Fruit fly (Drosophila melanogaster) whole organism, embryonic: ENCODE data around the gene zen.

Source experiments
- C15 ChIP-seq: fragments of 200-800 bp; sonication (Bioruptor generic); IDR thresholded peaks from 3 replicates; pipeline ENCODE4 v1.3.6; 2022; ENCODE audit warnings: missing biosample characterization, missing genetic modification characterization
- CG13123 ChIP-seq: fragments of 200-800 bp; sonication (Bioruptor generic); optimal IDR thresholded peaks from 2 replicates; lab custom pipeline; 2016; ENCODE audit warnings: missing biosample characterization, missing genetic modification characterization
- CG13894 ChIP-seq: fragments of 200-800 bp; sonication (Bioruptor generic); optimal IDR thresholded peaks from 3 replicates; lab custom pipeline; 2018; ENCODE audit warnings: missing biosample characterization, mild to moderate bottlenecking, missing genetic modification characterization, moderate library complexity
- CG14014 ChIP-seq: fragments of 200-800 bp; sonication (Bioruptor generic); IDR thresholded peaks from 2 replicates; pipeline ENCODE4 v1.3.6; 2022; ENCODE audit warnings: missing biosample characterization, missing genetic modification characterization
- CG14441 ChIP-seq: fragments of 200-800 bp; sonication (Bioruptor generic); IDR thresholded peaks from 2 replicates; pipeline ENCODE4 v1.3.6; 2022; ENCODE audit warnings: missing biosample characterization, missing genetic modification characterization
- CG14965 ChIP-seq: fragments of 200-800 bp; sonication (Bioruptor generic); optimal IDR thresholded peaks from 2 replicates; lab custom pipeline; 2016; ENCODE audit warnings: missing biosample characterization, missing genetic modification characterization, borderline replicate concordance
- CG15479 ChIP-seq: fragments of 200-800 bp; sonication (Bioruptor generic); optimal IDR thresholded peaks from 3 replicates; lab custom pipeline; 2019; ENCODE audit warnings: missing biosample characterization, mild to moderate bottlenecking, missing genetic modification characterization, moderate library complexity
- CG17359 ChIP-seq: fragments of 200-800 bp; sonication (Bioruptor generic); optimal IDR thresholded peaks from 3 replicates; lab custom pipeline; 2018; ENCODE audit warnings: missing biosample characterization, mild to moderate bottlenecking, missing genetic modification characterization, moderate library complexity
- CG18599 ChIP-seq: fragments of 200-800 bp; sonication (Bioruptor generic); optimal IDR thresholded peaks from 3 replicates; lab custom pipeline; 2017; ENCODE audit warnings: missing biosample characterization, missing genetic modification characterization, mild to moderate bottlenecking, moderate library complexity, missing genetic modification reagents
- CG18764 ChIP-seq: fragments of 200-800 bp; sonication (Bioruptor generic); optimal IDR thresholded peaks from 3 replicates; lab custom pipeline; 2016; ENCODE audit warnings: missing biosample characterization, missing genetic modification characterization
- CG2120 ChIP-seq: fragments of 200-800 bp; sonication (Bioruptor generic); optimal IDR thresholded peaks from 3 replicates; lab custom pipeline; 2016; ENCODE audit warnings: missing biosample characterization, missing genetic modification characterization
- CG30403 ChIP-seq: fragments of 200-800 bp; sonication (Bioruptor generic); optimal IDR thresholded peaks from 3 replicates; lab custom pipeline; 2016; ENCODE audit warnings: missing biosample characterization, missing genetic modification characterization
- CG33213 ChIP-seq: fragments of 200-800 bp; sonication (Bioruptor generic); optimal IDR thresholded peaks from 3 replicates; lab custom pipeline; 2016; ENCODE audit warnings: missing biosample characterization, missing genetic modification characterization
- CG33557 ChIP-seq: fragments of 200-800 bp; sonication (Bioruptor generic); optimal IDR thresholded peaks from 2 replicates; lab custom pipeline; 2019; ENCODE audit warnings: missing biosample characterization, mild to moderate bottlenecking, missing genetic modification characterization, moderate library complexity
- CG3407 ChIP-seq: fragments of 200-800 bp; sonication (Bioruptor generic); optimal IDR thresholded peaks from 2 replicates; lab custom pipeline; 2018; ENCODE audit warnings: missing biosample characterization, mild to moderate bottlenecking, missing genetic modification characterization
- CG6683 ChIP-seq: fragments of 200-800 bp; sonication (Bioruptor generic); optimal IDR thresholded peaks from 2 replicates; lab custom pipeline; 2017; ENCODE audit warnings: missing biosample characterization, mild to moderate bottlenecking, missing genetic modification characterization, missing genetic modification reagents
- CG7556 ChIP-seq: fragments of 200-800 bp; sonication (Bioruptor generic); optimal IDR thresholded peaks from 2 replicates; lab custom pipeline; 2017; ENCODE audit warnings: missing biosample characterization, mild to moderate bottlenecking, missing genetic modification characterization
- CG9609 ChIP-seq: fragments of 200-800 bp; sonication (Bioruptor generic); optimal IDR thresholded peaks from 3 replicates; lab custom pipeline; 2016; ENCODE audit warnings: missing biosample characterization, missing genetic modification characterization
- Doc2 ChIP-seq: fragments of 200-800 bp; sonication (Bioruptor generic); IDR thresholded peaks from 2 replicates; pipeline ENCODE4 v1.3.6; 2022; ENCODE audit warnings: missing biosample characterization, missing genetic modification characterization
- HLHmδ ChIP-seq: fragments of 200-800 bp; sonication (Bioruptor generic); optimal IDR thresholded peaks from 2 replicates; lab custom pipeline; 2018; ENCODE audit warnings: missing biosample characterization, mild to moderate bottlenecking, missing genetic modification characterization, moderate library complexity
- MESR4 ChIP-seq: fragments of 200-800 bp; sonication (Bioruptor generic); optimal IDR thresholded peaks from 2 replicates; lab custom pipeline; 2018; ENCODE audit warnings: missing biosample characterization, mild to moderate bottlenecking, missing genetic modification characterization, moderate library complexity
- Med ChIP-seq: fragments of 200-800 bp; sonication (Bioruptor generic); peaks from one replicate; lab custom pipeline; 2016; ENCODE audit warnings: missing biosample characterization, missing genetic modification characterization, mild to moderate bottlenecking, inconsistent platforms, moderate library complexity
- Nf-YB ChIP-seq: fragments of 200-800 bp; sonication (Bioruptor generic); optimal IDR thresholded peaks from 3 replicates; lab custom pipeline; 2019; ENCODE audit warnings: missing biosample characterization, mild to moderate bottlenecking, missing genetic modification characterization, moderate library complexity
- Sox102F ChIP-seq: fragments of 200-800 bp; sonication (Bioruptor generic); optimal IDR thresholded peaks from 2 replicates; lab custom pipeline; 2018; ENCODE audit warnings: missing biosample characterization, mild to moderate bottlenecking, missing genetic modification characterization, moderate library complexity
- ap ChIP-seq: fragments of 200-800 bp; sonication (Bioruptor generic); IDR thresholded peaks from 2 replicates; pipeline ENCODE4 v1.3.6; 2022; ENCODE audit warnings: missing biosample characterization, missing genetic modification characterization
- chinmo ChIP-seq: fragments of 200-800 bp; sonication (Bioruptor generic); IDR thresholded peaks from 4 replicates; pipeline ENCODE4 v1.3.6; 2022; ENCODE audit warnings: missing biosample characterization, missing genetic modification characterization; ENCODE audit not compliant: partially characterized antibody
- chn ChIP-seq: fragments of 200-800 bp; sonication (Bioruptor generic); optimal IDR thresholded peaks from 2 replicates; lab custom pipeline; 2016; ENCODE audit warnings: missing biosample characterization, missing genetic modification characterization
- ci ChIP-seq: fragments of 200-800 bp; sonication (Bioruptor generic); IDR thresholded peaks from 3 replicates; pipeline ENCODE4 v1.3.6; 2022; ENCODE audit warnings: missing biosample characterization, missing genetic modification characterization
- cwo ChIP-seq: fragments of 200-800 bp; sonication (Bioruptor generic); optimal IDR thresholded peaks from 3 replicates; lab custom pipeline; 2017; ENCODE audit warnings: missing biosample characterization, missing genetic modification characterization, mild to moderate bottlenecking, moderate library complexity, missing genetic modification reagents
- dimm ChIP-seq: fragments of 200-800 bp; sonication (Bioruptor generic); IDR thresholded peaks from 2 replicates; pipeline ENCODE4 v1.3.6; 2022; ENCODE audit warnings: missing biosample characterization, missing genetic modification characterization
- dmrt11E ChIP-seq: fragments of 200-800 bp; sonication (Bioruptor generic); optimal IDR thresholded peaks from 3 replicates; lab custom pipeline; 2018; ENCODE audit warnings: missing biosample characterization, mild to moderate bottlenecking, missing genetic modification characterization, moderate library complexity
- dmrt99B ChIP-seq: fragments of 200-800 bp; sonication (Bioruptor generic); optimal IDR thresholded peaks from 2 replicates; lab custom pipeline; 2018; ENCODE audit warnings: missing biosample characterization, mild to moderate bottlenecking, missing genetic modification characterization, moderate library complexity
- eve ChIP-seq, 2 experiments: fragments of >200 bp; optimal IDR thresholded peaks; 2 replicates each; lab custom pipeline; 2017; ENCODE audit warnings: missing biosample characterization in 2 of 2, missing genetic modification characterization in 2 of 2
- fd3F ChIP-seq: fragments of 200-800 bp; sonication (Bioruptor generic); optimal IDR thresholded peaks from 2 replicates; lab custom pipeline; 2018; ENCODE audit warnings: missing biosample characterization, mild to moderate bottlenecking, missing genetic modification characterization, moderate library complexity
- gce ChIP-seq: fragments of 200-800 bp; sonication (Bioruptor generic); IDR thresholded peaks from 3 replicates; pipeline ENCODE4 v1.3.6; 2022; ENCODE audit warnings: missing biosample characterization, missing genetic modification characterization
- gfzf ChIP-seq: fragments of 200-800 bp; sonication (Bioruptor generic); optimal IDR thresholded peaks from 2 replicates; lab custom pipeline; 2016; ENCODE audit warnings: missing biosample characterization, mild to moderate bottlenecking, missing genetic modification characterization, moderate library complexity
- grn ChIP-seq: fragments of 200-800 bp; sonication (Bioruptor generic); optimal IDR thresholded peaks from 3 replicates; lab custom pipeline; 2017; ENCODE audit warnings: missing biosample characterization, missing genetic modification characterization
- ind ChIP-seq: fragments of 200-800 bp; sonication (Bioruptor generic); optimal IDR thresholded peaks from 3 replicates; lab custom pipeline; 2016; ENCODE audit warnings: missing biosample characterization, missing genetic modification characterization
- jumu ChIP-seq: fragments of 200-800 bp; sonication (Bioruptor generic); optimal IDR thresholded peaks from 3 replicates; lab custom pipeline; 2016; ENCODE audit warnings: missing biosample characterization, missing genetic modification characterization
- mld ChIP-seq: fragments of 200-800 bp; sonication (Bioruptor generic); IDR thresholded peaks from 3 replicates; pipeline ENCODE4 v1.3.6; 2022; ENCODE audit warnings: missing biosample characterization, missing genetic modification characterization; ENCODE audit not compliant: partially characterized antibody
- nau ChIP-seq: fragments of 200-800 bp; sonication (Bioruptor generic); optimal IDR thresholded peaks from 3 replicates; lab custom pipeline; 2017; ENCODE audit warnings: missing biosample characterization, mild to moderate bottlenecking, missing genetic modification characterization, missing genetic modification reagents
- odd ChIP-seq: fragments of 200-800 bp; sonication (Bioruptor generic); optimal IDR thresholded peaks from 2 replicates; lab custom pipeline; 2017; ENCODE audit warnings: missing biosample characterization, mild to moderate bottlenecking, missing genetic modification characterization
- prd ChIP-seq, 3 experiments: fragments of >200 bp in 2 of 3; fragments of 200-800 bp in 1 of 3; sonication (Bioruptor generic) in 1 of 3; optimal IDR thresholded peaks in 2 of 3; IDR thresholded peaks in 1 of 3; 2 replicates in 2 of 3; 3 replicates in 1 of 3; pipeline versions ENCODE4 v1.3.6 to Lab custom; 2017 to 2022; ENCODE audit warnings: missing biosample characterization in 1 of 3, missing genetic modification characterization in 1 of 3
- shn ChIP-seq: fragments of 200-800 bp; sonication (Bioruptor generic); optimal IDR thresholded peaks from 3 replicates; lab custom pipeline; 2016; ENCODE audit warnings: missing biosample characterization, missing genetic modification characterization
- sim ChIP-seq: fragments of 200-800 bp; sonication (Bioruptor generic); IDR thresholded peaks from 2 replicates; pipeline ENCODE4 v1.3.6; 2022; ENCODE audit warnings: missing biosample characterization, missing genetic modification characterization
- tgo ChIP-seq: fragments of 200-800 bp; sonication (Bioruptor generic); IDR thresholded peaks from 3 replicates; pipeline ENCODE4 v1.3.6; 2022; ENCODE audit warnings: missing biosample characterization, missing genetic modification characterization
- trem ChIP-seq: fragments of 200-800 bp; optimal IDR thresholded peaks from 3 replicates; lab custom pipeline; 2019; ENCODE audit warnings: missing biosample characterization, mild to moderate bottlenecking, missing genetic modification characterization, moderate library complexity
- tup ChIP-seq: fragments of 200-800 bp; sonication (Bioruptor generic); optimal IDR thresholded peaks from 2 replicates; lab custom pipeline; 2016; ENCODE audit warnings: missing biosample characterization, mild to moderate bottlenecking, missing genetic modification characterization, moderate library complexity
- twi ChIP-seq: fragments of 200-800 bp; optimal IDR thresholded peaks from 2 replicates; lab custom pipeline; 2019; ENCODE audit warnings: missing biosample characterization, mild to moderate bottlenecking, missing genetic modification characterization, moderate library complexity
- unpg ChIP-seq: fragments of 200-800 bp; sonication (Bioruptor generic); optimal IDR thresholded peaks from 3 replicates; lab custom pipeline; 2018; ENCODE audit warnings: missing biosample characterization, mild to moderate bottlenecking, missing genetic modification characterization, moderate library complexity

The zen gene

DNA sequence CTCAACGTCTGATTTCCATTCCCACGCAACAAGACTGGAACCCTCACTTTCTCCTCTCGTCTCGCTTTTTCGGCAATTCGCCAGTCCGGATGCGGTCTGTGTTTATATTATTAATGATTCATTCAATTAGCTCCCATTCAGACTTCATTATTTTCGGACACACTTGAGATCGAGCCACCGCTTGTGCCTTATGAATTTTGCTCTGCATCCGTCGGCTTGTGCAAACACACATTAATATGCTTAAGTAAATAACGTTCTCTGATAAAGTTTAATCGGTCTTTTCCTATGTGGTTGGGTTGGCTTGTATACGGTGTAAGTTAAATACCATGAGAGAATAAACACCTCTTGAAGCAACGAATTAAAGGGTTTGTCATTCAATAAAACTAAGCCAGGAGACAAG, 10.9 kb upstream of the zen start (continued):
- TF ChIP-seq cwo (GFP tag; lab: Kevin White, UChicago) = no peak
- TF ChIP-seq unpg (GFP tag; lab: Kevin White, UChicago) = peak; percentile 10
- no peak for TF ChIP-seq CG13123
- TF ChIP-seq dmrt99B (tag; lab: Kevin White, UChicago) = peak; percentile 26
- peak; percentile 83 for TF ChIP-seq Med (GFP tag; lab: Kevin White, UChicago)
- TF ChIP-seq shn (GFP tag; lab: Kevin White, UChicago) = no peak
- TF ChIP-seq mld (GFP tag; lab: Robert Waterston, UW) = no peak
- TF ChIP-seq CG18764 (GFP tag; lab: Kevin White, UChicago) = peak; percentile 9
- TF ChIP-seq fd3F = no peak
- peak; percentile 32 for TF ChIP-seq CG17359 (tag; lab: Kevin White, UChicago)
- TF ChIP-seq CG6683 (GFP tag; lab: Kevin White, UChicago) = no peak
- TF ChIP-seq odd (GFP tag; lab: Kevin White, UChicago) = no peak
- no peak for TF ChIP-seq CG2120 (GFP tag; lab: Kevin White, UChicago)
- TF ChIP-seq trem (tag; lab: Kevin White, UChicago) = no peak
- TF ChIP-seq tup = no peak
- no peak for TF ChIP-seq grn (GFP tag; lab: Kevin White, UChicago)
- TF ChIP-seq CG9609 (GFP tag; lab: Kevin White, UChicago) = no peak
- no peak for TF ChIP-seq dimm (GFP tag; lab: Robert Waterston, UW)
- TF ChIP-seq gce = 0 out of 3 replicates have a peak, but pooled peaks have one; percentile 27
- TF ChIP-seq chinmo (GFP tag; lab: Robert Waterston, UW) = no peak
- TF ChIP-seq sim = no peak
- no peak for TF ChIP-seq CG30403 (GFP tag; lab: Kevin White, UChicago)
- TF ChIP-seq chn (GFP tag; lab: Kevin White, UChicago) = no peak
- no peak for TF ChIP-seq CG33213 (GFP tag; lab: Kevin White, UChicago)
- TF ChIP-seq gfzf = no peak
- TF ChIP-seq CG7556 = no peak
- peak; percentile 42 for TF ChIP-seq CG33557 (GFP tag; lab: Kevin White, UChicago)
- TF ChIP-seq ind (GFP tag; lab: Kevin White, UChicago) = no peak
- peak in 1 of 2 experiments; percentile 13 for TF ChIP-seq eve (GFP tag; optimal IDR thresholded peaks at IDR 0.05; lab: Kevin White, UChicago)
- peak; percentile 7 for TF ChIP-seq CG18599 (GFP tag; lab: Kevin White, UChicago)
- TF ChIP-seq MESR4 (GFP tag; lab: Kevin White, UChicago) = no peak
- TF ChIP-seq twi = no peak
- no peak for TF ChIP-seq CG15479 (GFP tag; lab: Kevin White, UChicago)
- TF ChIP-seq nau (GFP tag; lab: Kevin White, UChicago) = peak; percentile 2
- no peak for TF ChIP-seq tgo
- TF ChIP-seq jumu (GFP tag; lab: Kevin White, UChicago) = no peak
- peak; percentile 9; the same call in 1 of the 2 replicates for TF ChIP-seq CG14014 (GFP tag; lab: Robert Waterston, UW)
- TF ChIP-seq C15 (GFP tag; lab: Robert Waterston, UW) = no peak
- no peak for TF ChIP-seq prd (optimal IDR thresholded peaks at IDR 0.05; lab: Kevin White, UChicago)
- TF ChIP-seq prd (GFP tag; IDR thresholded peaks at IDR 0.05; lab: Robert Waterston, UW) = no peak
- TF ChIP-seq CG14441 (GFP tag; lab: Robert Waterston, UW) = no peak
- TF ChIP-seq CG3407 (GFP tag; lab: Kevin White, UChicago) = peak; percentile 15
- TF ChIP-seq CG14965 (GFP tag; lab: Kevin White, UChicago) = no peak
- TF ChIP-seq Sox102F (GFP tag; lab: Kevin White, UChicago) = peak; percentile 17
- no peak for TF ChIP-seq HLHmδ (GFP tag; lab: Kevin White, UChicago)
- TF ChIP-seq Doc2 (GFP tag; lab: Robert Waterston, UW) = no peak
- 0 out of 3 replicates have a peak, but pooled peaks have one; percentile 42 for TF ChIP-seq ci (GFP tag; lab: Robert Waterston, UW)
- TF ChIP-seq ap (GFP tag; lab: Robert Waterston, UW) = no peak
- TF ChIP-seq CG13894 (tag; lab: Kevin White, UChicago) = no peak
- no peak for TF ChIP-seq dmrt11E (tag; lab: Kevin White, UChicago)
- no peak for TF ChIP-seq Nf-YB (GFP tag; lab: Kevin White, UChicago)
